Worm (Caenorhabditis elegans) whole organism, L3 larva: ENCODE data around the gene C02B8.7.
"Not testable (repeated sequence)": the region's sequence is repeated elsewhere in the genome, so short reads cannot be mapped to it uniquely, and the experiment has no call there.

Experiments
- ama-1 ChIP-seq: fragments of 150-350 bp; optimal IDR thresholded peaks from 2 replicates; lab custom pipeline; 2018
- ceh-82 ChIP-seq: fragments of 150-350 bp; optimal IDR thresholded peaks from 2 replicates; lab custom pipeline; 2014; ENCODE audit warnings: missing biosample characterization, missing genetic modification characterization
- egl-27 ChIP-seq: sonication (generic microtip); optimal IDR thresholded peaks from 4 replicates; lab custom pipeline; 2017; ENCODE audit warnings: missing biosample characterization, missing genetic modification reagents, missing genetic modification characterization
- elt-2 ChIP-seq: sonication (generic microtip); optimal IDR thresholded peaks from 2 replicates; lab custom pipeline; 2016; ENCODE audit warnings: missing genetic modification reagents, mild to moderate bottlenecking, missing genetic modification characterization, missing compliant biosample characterization
- elt-3 ChIP-seq, 3 experiments: fragments of 150-350 bp in 1 of 3; sonication (generic microtip) in 2 of 3; optimal IDR thresholded peaks; 2 replicates in 2 of 3; 4 replicates in 1 of 3; lab custom pipeline; 2014 to 2017; ENCODE audit warnings: missing biosample characterization in 3 of 3, missing genetic modification characterization in 3 of 3
- fkh-10 ChIP-seq: sonication (generic microtip); optimal IDR thresholded peaks from 2 replicates; lab custom pipeline; 2017; ENCODE audit warnings: missing biosample characterization, missing genetic modification reagents, missing genetic modification characterization
- fos-1 ChIP-seq: fragments of 150-350 bp; optimal IDR thresholded peaks from 2 replicates; lab custom pipeline; 2014; ENCODE audit warnings: missing biosample characterization, missing genetic modification characterization
- hmg-11 ChIP-seq: sonication (generic microtip); optimal IDR thresholded peaks from 2 replicates; lab custom pipeline; 2016; ENCODE audit warnings: missing genetic modification characterization, missing compliant biosample characterization
- lin-15B ChIP-seq: fragments of 150-350 bp; optimal IDR thresholded peaks from 2 replicates; lab custom pipeline; 2014; ENCODE audit warnings: missing biosample characterization, missing genetic modification characterization
- mml-1 ChIP-seq: fragments of 150-350 bp; sonication (generic microtip); optimal IDR thresholded peaks from 3 replicates; lab custom pipeline; 2014; ENCODE audit warnings: missing biosample characterization, missing genetic modification characterization
- pha-4 ChIP-seq: fragments of 150-350 bp; optimal IDR thresholded peaks from 2 replicates; lab custom pipeline; 2014; ENCODE audit warnings: missing biosample characterization, missing genetic modification reagents, missing genetic modification characterization
- pqm-1 ChIP-seq: fragments of 150-350 bp; optimal IDR thresholded peaks from 2 replicates; lab custom pipeline; 2017; ENCODE audit warnings: missing biosample characterization, missing genetic modification characterization, inconsistent platforms
- unc-62 ChIP-seq: fragments of 150-350 bp; sonication (generic microtip); optimal IDR thresholded peaks from 4 replicates; lab custom pipeline; 2014; ENCODE audit warnings: missing biosample characterization, missing genetic modification reagents, missing genetic modification characterization

DNA sequence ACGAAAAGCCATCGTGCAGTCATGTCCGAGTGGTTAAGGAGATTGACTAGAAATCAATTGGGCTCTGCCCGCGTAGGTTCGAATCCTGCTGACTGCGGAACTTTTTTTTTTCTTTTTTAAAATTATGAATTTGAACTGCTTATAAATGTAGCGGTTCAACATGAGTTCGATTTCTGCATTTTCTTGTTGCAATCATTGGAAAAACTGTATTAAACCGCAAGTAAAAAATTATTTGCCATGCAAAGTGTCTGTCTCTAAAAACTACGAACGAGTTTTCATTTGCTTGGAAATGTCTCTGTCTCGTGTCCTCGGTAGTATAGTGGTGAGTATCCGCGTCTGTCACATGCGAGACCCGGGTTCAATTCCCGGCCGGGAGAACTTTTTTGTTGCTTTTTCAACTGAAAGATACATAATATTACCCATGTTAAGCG is 17.8 kb upstream of the C02B8.7 start:
- not testable (repeated sequence) for TF ChIP-seq fos-1 (tag; lab: Kevin White, UChicago); pqm-1 (tag; lab: Kevin White, UChicago); fkh-10; hmg-11 (tag; lab: Kevin White, UChicago); mml-1 (tag; lab: Kevin White, UChicago); ama-1 (lab: Kevin White, UChicago); egl-27 (tag; lab: Kevin White, UChicago); unc-62 (GFP tag; lab: Kevin White, UChicago); elt-3 (tag; optimal IDR thresholded peaks at IDR 0.05; lab: Kevin White, UChicago); ceh-82 (tag; lab: Kevin White, UChicago)
- TF ChIP-seq pha-4 (tag; lab: Kevin White, UChicago) (peak; percentile 49), elt-2 (tag; lab: Kevin White, UChicago) (peak; percentile 12), lin-15B (peak; percentile 1)
